Fruit fly (Drosophila melanogaster) Kc167 (cell line): ENCODE data around the gene FeCH.

ENCODE experiments used
- Myc ChIP-seq: fragments of >200 bp; optimal IDR thresholded peaks from 2 replicates; lab custom pipeline; 2017; ENCODE audit warnings: missing external identifiers
- h ChIP-seq: fragments of >200 bp; optimal IDR thresholded peaks from 3 replicates; lab custom pipeline; 2018; ENCODE audit warnings: missing external identifiers
- insv ChIP-seq: fragments of >200 bp; optimal IDR thresholded peaks from 3 replicates; lab custom pipeline; 2018; ENCODE audit warnings: missing external identifiers
- psq ChIP-seq: fragments of >200 bp; optimal IDR thresholded peaks from 2 replicates; lab custom pipeline; 2017; ENCODE audit warnings: missing external identifiers
- ttk ChIP-seq: sonication (Bioruptor generic); optimal IDR thresholded peaks from 2 replicates; lab custom pipeline; 2017; ENCODE audit warnings: missing external identifiers

dm6 chr3R:31771790-31772576 lies 40.1 kb downstream of the FeCH start, which contains the start of the genes betaGlu and sip3:
- TF ChIP-seq Myc, result no peak
- TF ChIP-seq psq (lab: Kevin White, UChicago), result no peak
- no peak for TF ChIP-seq h (lab: Kevin White, UChicago)
- TF ChIP-seq insv (lab: Kevin White, UChicago), result no peak
- TF ChIP-seq ttk (lab: Kevin White, UChicago), result no peak
